Fruit fly (Drosophila melanogaster) whole organism, embryonic: ENCODE results near the gene Rnf146.

Source experiments
- Atf6 ChIP-seq: fragments of 200-800 bp; sonication (Bioruptor generic); IDR thresholded peaks from 2 replicates; pipeline ENCODE4 v1.3.6; 2022; ENCODE audit warnings: missing biosample characterization, missing genetic modification characterization
- C15 ChIP-seq: fragments of 200-800 bp; sonication (Bioruptor generic); IDR thresholded peaks from 3 replicates; pipeline ENCODE4 v1.3.6; 2022; ENCODE audit warnings: missing biosample characterization, missing genetic modification characterization
- CG10565 ChIP-seq: fragments of 200-800 bp; sonication (Bioruptor generic); optimal IDR thresholded peaks from 3 replicates; lab custom pipeline; 2016; ENCODE audit warnings: missing biosample characterization, mild to moderate bottlenecking, missing genetic modification characterization
- CG1233 ChIP-seq: fragments of 200-800 bp; sonication (Bioruptor generic); optimal IDR thresholded peaks from 4 replicates; lab custom pipeline; 2018; ENCODE audit warnings: missing biosample characterization, mild to moderate bottlenecking, missing genetic modification characterization
- CG13287 ChIP-seq: fragments of 200-800 bp; sonication (Bioruptor generic); IDR thresholded peaks from 2 replicates; pipeline ENCODE4 v1.3.6; 2022; ENCODE audit warnings: missing biosample characterization, missing genetic modification characterization; ENCODE audit not compliant: partially characterized antibody
- CG14441 ChIP-seq: fragments of 200-800 bp; sonication (Bioruptor generic); IDR thresholded peaks from 2 replicates; pipeline ENCODE4 v1.3.6; 2022; ENCODE audit warnings: missing biosample characterization, missing genetic modification characterization
- CG14710 ChIP-seq: fragments of 200-800 bp; sonication (Bioruptor generic); optimal IDR thresholded peaks from 3 replicates; lab custom pipeline; 2019; ENCODE audit warnings: missing biosample characterization, mild to moderate bottlenecking, missing genetic modification characterization, moderate library complexity
- CG1603 ChIP-seq: fragments of 200-800 bp; sonication (Bioruptor generic); optimal IDR thresholded peaks from 2 replicates; lab custom pipeline; 2019; ENCODE audit warnings: missing biosample characterization, mild to moderate bottlenecking, missing genetic modification characterization, moderate library complexity
- CG17359 ChIP-seq: fragments of 200-800 bp; sonication (Bioruptor generic); optimal IDR thresholded peaks from 3 replicates; lab custom pipeline; 2018; ENCODE audit warnings: missing biosample characterization, mild to moderate bottlenecking, missing genetic modification characterization, moderate library complexity
- CG17568 ChIP-seq: fragments of 200-800 bp; sonication (Bioruptor generic); optimal IDR thresholded peaks from 2 replicates; lab custom pipeline; 2018; ENCODE audit warnings: missing biosample characterization, mild to moderate bottlenecking, missing genetic modification characterization, moderate library complexity
- CG17829 ChIP-seq: fragments of 200-800 bp; optimal IDR thresholded peaks from 2 replicates; lab custom pipeline; 2019; ENCODE audit warnings: missing biosample characterization, mild to moderate bottlenecking, missing genetic modification characterization, moderate library complexity
- CG30403 ChIP-seq: fragments of 200-800 bp; sonication (Bioruptor generic); optimal IDR thresholded peaks from 3 replicates; lab custom pipeline; 2016; ENCODE audit warnings: missing biosample characterization, missing genetic modification characterization
- CG3065 ChIP-seq: fragments of 200-800 bp; sonication (Bioruptor generic); optimal IDR thresholded peaks from 2 replicates; lab custom pipeline; 2016; ENCODE audit warnings: missing biosample characterization, missing genetic modification characterization
- CG32772 ChIP-seq: fragments of 200-800 bp; sonication (Bioruptor generic); IDR thresholded peaks from 2 replicates; pipeline ENCODE4 v1.3.6; 2022; ENCODE audit warnings: missing biosample characterization, missing genetic modification characterization
- CG34422 ChIP-seq: fragments of 200-800 bp; sonication (Bioruptor generic); IDR thresholded peaks from 3 replicates; pipeline ENCODE4 v1.3.6; 2022; ENCODE audit warnings: missing biosample characterization, missing genetic modification characterization
- CG3838 ChIP-seq: fragments of 200-800 bp; sonication (Bioruptor generic); optimal IDR thresholded peaks from 3 replicates; lab custom pipeline; 2016; ENCODE audit warnings: missing biosample characterization, missing genetic modification characterization
- CG4360 ChIP-seq: fragments of 200-800 bp; sonication (Bioruptor generic); IDR thresholded peaks from 2 replicates; pipeline ENCODE4 v1.3.6; 2022; ENCODE audit warnings: missing biosample characterization, missing genetic modification characterization
- CG43689 ChIP-seq: fragments of 200-800 bp; sonication (Bioruptor generic); IDR thresholded peaks from 2 replicates; pipeline ENCODE4 v1.3.6; 2022; ENCODE audit warnings: missing biosample characterization, missing genetic modification characterization
- CG6683 ChIP-seq: fragments of 200-800 bp; sonication (Bioruptor generic); optimal IDR thresholded peaks from 2 replicates; lab custom pipeline; 2017; ENCODE audit warnings: missing biosample characterization, mild to moderate bottlenecking, missing genetic modification characterization, missing genetic modification reagents
- CG6791 ChIP-seq: fragments of 200-800 bp; sonication (Bioruptor generic); IDR thresholded peaks from 3 replicates; pipeline ENCODE4 v1.3.6; 2022; ENCODE audit warnings: missing biosample characterization, missing genetic modification characterization; ENCODE audit not compliant: partially characterized antibody
- CG7786 ChIP-seq: fragments of 200-800 bp; sonication (Bioruptor generic); optimal IDR thresholded peaks from 2 replicates; lab custom pipeline; 2016; ENCODE audit warnings: missing biosample characterization, missing genetic modification characterization
- CTCF ChIP-seq: fragments of 200-800 bp; sonication (Bioruptor generic); optimal IDR thresholded peaks from 2 replicates; lab custom pipeline; 2017; ENCODE audit warnings: missing biosample characterization, mild to moderate bottlenecking, missing genetic modification characterization, moderate library complexity
- CkIIα-i1 ChIP-seq: fragments of 200-800 bp; sonication (Bioruptor generic); IDR thresholded peaks from 2 replicates; pipeline ENCODE4 v1.3.6; 2022; ENCODE audit warnings: missing biosample characterization, missing genetic modification characterization
- Drgx ChIP-seq: fragments of 200-800 bp; sonication (Bioruptor generic); IDR thresholded peaks from 2 replicates; pipeline ENCODE4 v1.3.6; 2022; ENCODE audit warnings: missing biosample characterization, missing genetic modification characterization
- Fer2 ChIP-seq: fragments of 200-800 bp; sonication (Bioruptor generic); optimal IDR thresholded peaks from 2 replicates; lab custom pipeline; 2018; ENCODE audit warnings: missing biosample characterization, mild to moderate bottlenecking, missing genetic modification characterization, moderate library complexity
- H15 ChIP-seq: fragments of 200-800 bp; sonication (Bioruptor generic); IDR thresholded peaks from 3 replicates; pipeline ENCODE4 v1.3.6; 2022; ENCODE audit warnings: missing biosample characterization, missing genetic modification characterization
- Med ChIP-seq: fragments of 200-800 bp; sonication (Bioruptor generic); peaks from one replicate; lab custom pipeline; 2016; ENCODE audit warnings: missing biosample characterization, missing genetic modification characterization, mild to moderate bottlenecking, inconsistent platforms, moderate library complexity
- Mrtf ChIP-seq: fragments of 200-800 bp; sonication (Bioruptor generic); IDR thresholded peaks from 3 replicates; pipeline ENCODE4 v1.3.6; 2022; ENCODE audit warnings: missing biosample characterization, missing genetic modification characterization
- Myb ChIP-seq: fragments of 200-800 bp; sonication (Bioruptor generic); optimal IDR thresholded peaks from 2 replicates; lab custom pipeline; 2016; ENCODE audit warnings: missing biosample characterization, missing genetic modification characterization
- Nf-YB ChIP-seq: fragments of 200-800 bp; sonication (Bioruptor generic); optimal IDR thresholded peaks from 3 replicates; lab custom pipeline; 2019; ENCODE audit warnings: missing biosample characterization, mild to moderate bottlenecking, missing genetic modification characterization, moderate library complexity
- PHDP ChIP-seq: fragments of 200-800 bp; sonication (Bioruptor generic); optimal IDR thresholded peaks from 3 replicates; lab custom pipeline; 2018; ENCODE audit warnings: missing biosample characterization, mild to moderate bottlenecking, missing genetic modification characterization, moderate library complexity
- Pdp1 ChIP-seq, 2 experiments: fragments of 200-800 bp; sonication (Bioruptor generic); optimal IDR thresholded peaks; 3 replicates each; lab custom pipeline; 2016; ENCODE audit warnings: missing biosample characterization in 2 of 2, missing genetic modification characterization in 2 of 2, mild to moderate bottlenecking in 1 of 2, moderate library complexity in 1 of 2
- Rfx ChIP-seq: fragments of 200-800 bp; sonication (Bioruptor generic); IDR thresholded peaks from 2 replicates; pipeline ENCODE4 v1.3.6; 2022; ENCODE audit warnings: missing biosample characterization, missing genetic modification characterization
- Rx ChIP-seq: fragments of 200-800 bp; sonication (Bioruptor generic); IDR thresholded peaks from 2 replicates; pipeline ENCODE4 v1.3.6; 2022; ENCODE audit warnings: missing biosample characterization, missing genetic modification characterization
- Six4 ChIP-seq: fragments of 200-800 bp; sonication (Bioruptor generic); optimal IDR thresholded peaks from 2 replicates; lab custom pipeline; 2016; ENCODE audit warnings: missing biosample characterization, missing genetic modification characterization
- Xbp1 ChIP-seq: fragments of 200-800 bp; sonication (Bioruptor generic); optimal IDR thresholded peaks from 3 replicates; lab custom pipeline; 2016; ENCODE audit warnings: missing biosample characterization, mild to moderate bottlenecking, missing genetic modification characterization
- amos ChIP-seq: fragments of 200-800 bp; sonication (Bioruptor generic); IDR thresholded peaks from 2 replicates; pipeline ENCODE4 v1.3.6; 2022; ENCODE audit warnings: missing biosample characterization, missing genetic modification characterization; ENCODE audit not compliant: partially characterized antibody
- bsh ChIP-seq, 2 experiments: fragments of 200-800 bp; sonication (Bioruptor generic); optimal IDR thresholded peaks; 2 replicates each; lab custom pipeline; 2017 to 2018; ENCODE audit warnings: mild to moderate bottlenecking in 2 of 2, missing biosample characterization in 2 of 2, missing genetic modification characterization in 2 of 2, moderate library complexity in 1 of 2
- cg ChIP-seq: fragments of 200-800 bp; sonication (Bioruptor generic); optimal IDR thresholded peaks from 3 replicates; lab custom pipeline; 2019; ENCODE audit warnings: missing biosample characterization, mild to moderate bottlenecking, missing genetic modification characterization, moderate library complexity
- dimm ChIP-seq: fragments of 200-800 bp; sonication (Bioruptor generic); IDR thresholded peaks from 2 replicates; pipeline ENCODE4 v1.3.6; 2022; ENCODE audit warnings: missing biosample characterization, missing genetic modification characterization
- exex ChIP-seq: fragments of 200-800 bp; sonication (Bioruptor generic); optimal IDR thresholded peaks from 4 replicates; lab custom pipeline; 2018; ENCODE audit warnings: missing biosample characterization, mild to moderate bottlenecking, missing genetic modification characterization, moderate library complexity
- gem ChIP-seq: fragments of 200-800 bp; sonication (Bioruptor generic); optimal IDR thresholded peaks from 2 replicates; lab custom pipeline; 2019; ENCODE audit warnings: missing biosample characterization, mild to moderate bottlenecking, missing genetic modification characterization, moderate library complexity
- nom ChIP-seq: fragments of 200-800 bp; sonication (Bioruptor generic); optimal IDR thresholded peaks from 2 replicates; lab custom pipeline; 2017; ENCODE audit warnings: missing biosample characterization, missing genetic modification characterization, mild to moderate bottlenecking, moderate library complexity, missing genetic modification reagents
- pan ChIP-seq, 4 experiments: fragments of >200 bp in 3 of 4; fragments of 200-800 bp in 1 of 4; sonication (Bioruptor generic) in 1 of 4; optimal IDR thresholded peaks in 3 of 4; IDR thresholded peaks in 1 of 4; 2 replicates each; pipeline versions ENCODE4 v1.3.6 to Lab custom; 2017 to 2022; ENCODE audit warnings: missing biosample characterization in 2 of 4, missing genetic modification characterization in 2 of 4, mixed read lengths in 1 of 4
- phol ChIP-seq: fragments of 200-800 bp; sonication (Bioruptor generic); optimal IDR thresholded peaks from 3 replicates; lab custom pipeline; 2018; ENCODE audit warnings: missing biosample characterization, mild to moderate bottlenecking, missing genetic modification characterization, moderate library complexity
- pita ChIP-seq: fragments of 200-800 bp; sonication (Bioruptor generic); optimal IDR thresholded peaks from 2 replicates; lab custom pipeline; 2017; ENCODE audit warnings: missing biosample characterization, mild to moderate bottlenecking, missing genetic modification characterization
- sens ChIP-seq: fragments of 200-800 bp; sonication (Bioruptor generic); peaks from one replicate; lab custom pipeline; 2016; ENCODE audit warnings: missing biosample characterization, missing genetic modification characterization
- sqz ChIP-seq: fragments of 200-800 bp; sonication (Bioruptor generic); optimal IDR thresholded peaks from 3 replicates; lab custom pipeline; 2018; ENCODE audit warnings: missing biosample characterization, mild to moderate bottlenecking, missing genetic modification characterization
- tin ChIP-seq: fragments of 200-800 bp; sonication (Bioruptor generic); optimal IDR thresholded peaks from 3 replicates; lab custom pipeline; 2016; ENCODE audit warnings: missing biosample characterization, missing genetic modification characterization
- tio ChIP-seq: fragments of 200-800 bp; sonication (Bioruptor generic); optimal IDR thresholded peaks from 2 replicates; lab custom pipeline; 2017; ENCODE audit warnings: missing biosample characterization, missing genetic modification characterization, inconsistent platforms
- tx ChIP-seq: fragments of 200-800 bp; sonication (Bioruptor generic); optimal IDR thresholded peaks from 2 replicates; lab custom pipeline; 2016; ENCODE audit warnings: missing biosample characterization, missing genetic modification characterization

The Rnf146 gene

dm6 chr3L:19650588-19650987 is 8.0 kb upstream of the Rnf146 start:
- no peak for TF ChIP-seq Fer2
- TF ChIP-seq Six4, result no peak
- peak; percentile 17 for TF ChIP-seq CG3065 (GFP tag; lab: Kevin White, UChicago)
- TF ChIP-seq Pdp1 (GFP tag; optimal IDR thresholded peaks at IDR 0.05; lab: Kevin White, UChicago), result peak in 1 of 2 experiments; percentile 88
- TF ChIP-seq CG10565 (GFP tag; lab: Kevin White, UChicago), result no peak
- no peak for TF ChIP-seq CG1603
- TF ChIP-seq exex (tag; lab: Kevin White, UChicago), result no peak
- TF ChIP-seq H15 (GFP tag; lab: Robert Waterston, UW), result 0 out of 3 replicates have a peak, but pooled peaks have one; percentile 17
- TF ChIP-seq CG1233, result no peak
- 0 out of 3 replicates have a peak, but pooled peaks have one; percentile 15 for TF ChIP-seq C15
- no peak for TF ChIP-seq Rx (GFP tag; lab: Robert Waterston, UW)
- peak; percentile 68 for TF ChIP-seq Med (GFP tag; lab: Kevin White, UChicago)
- peak; percentile 24; the same call in 1 of the 2 replicates for TF ChIP-seq Drgx (GFP tag; lab: Robert Waterston, UW)
- no peak for TF ChIP-seq Xbp1 (GFP tag; lab: Kevin White, UChicago)
- no peak for TF ChIP-seq CG17568 (GFP tag; lab: Kevin White, UChicago)
- TF ChIP-seq dimm, result no peak
- TF ChIP-seq CkIIα-i1, result no peak
- TF ChIP-seq Mrtf (GFP tag; lab: Robert Waterston, UW), result no peak
- TF ChIP-seq cg, result no peak
- no peak for TF ChIP-seq CG7786 (GFP tag; lab: Kevin White, UChicago)
- no peak for TF ChIP-seq CG6683 (GFP tag; lab: Kevin White, UChicago)
- no peak for TF ChIP-seq CG14710
- no peak for TF ChIP-seq tx (GFP tag; lab: Kevin White, UChicago)
- TF ChIP-seq Nf-YB (GFP tag; lab: Kevin White, UChicago), result no peak
- TF ChIP-seq CTCF, result peak; percentile 74
- TF ChIP-seq CG3838 (GFP tag; lab: Kevin White, UChicago), result no peak
- TF ChIP-seq CG14441 (GFP tag; lab: Robert Waterston, UW), result no peak
- TF ChIP-seq CG34422 (GFP tag; lab: Robert Waterston, UW), result no peak
- no peak for TF ChIP-seq CG4360 (GFP tag; lab: Robert Waterston, UW)
- no peak for TF ChIP-seq CG30403 (GFP tag; lab: Kevin White, UChicago)
- TF ChIP-seq sens (GFP tag; lab: Kevin White, UChicago), result peak; percentile 28
- TF ChIP-seq Rfx, result 0 out of 2 replicates have a peak, but pooled peaks have one; percentile 13
- TF ChIP-seq Atf6 (GFP tag; lab: Robert Waterston, UW), result no peak
- no peak for TF ChIP-seq tio
- TF ChIP-seq CG32772 (GFP tag; lab: Robert Waterston, UW), result peak; percentile 81
- peak in 1 of 2 experiments; percentile 39 for TF ChIP-seq bsh (GFP tag; optimal IDR thresholded peaks at IDR 0.05; lab: Kevin White, UChicago)
- TF ChIP-seq phol (tag; lab: Kevin White, UChicago), result no peak
- no peak for TF ChIP-seq gem
- TF ChIP-seq PHDP, result no peak
- no peak for TF ChIP-seq CG13287 (GFP tag; lab: Robert Waterston, UW)
- TF ChIP-seq pita (GFP tag; lab: Kevin White, UChicago), result peak; percentile 19
- 0 out of 3 replicates have a peak, but pooled peaks have one; percentile 28 for TF ChIP-seq CG6791
- TF ChIP-seq nom, result peak; percentile 77
- peak; percentile 25; the same call in 1 of the 2 replicates for TF ChIP-seq amos (GFP tag; lab: Robert Waterston, UW)
- TF ChIP-seq sqz (GFP tag; lab: Kevin White, UChicago), result peak; percentile 25
- TF ChIP-seq tin, result no peak
- no peak for TF ChIP-seq CG43689 (GFP tag; lab: Robert Waterston, UW)
- peak; percentile 20 for TF ChIP-seq Myb (GFP tag; lab: Kevin White, UChicago)
- TF ChIP-seq CG17829 (tag; lab: Kevin White, UChicago), result no peak
- peak; percentile 78 for TF ChIP-seq CG17359 (tag; lab: Kevin White, UChicago)
- no peak for TF ChIP-seq pan (optimal IDR thresholded peaks at IDR 0.05; lab: Kevin White, UChicago)
- TF ChIP-seq pan (GFP tag; optimal IDR thresholded peaks at IDR 0.05 in 1 of 2, IDR thresholded peaks at IDR 0.05 in 1 of 2), result peak in 1 of 2 experiments; percentile 16
